Worm (Caenorhabditis elegans) whole organism, L1 larva: ENCODE results near the gene sdz-32.

Source experiments
- F16B12.6 ChIP-seq: fragments of 150-350 bp; optimal IDR thresholded peaks from 2 replicates; lab custom pipeline; 2014; ENCODE audit warnings: missing biosample characterization, missing genetic modification characterization
- aly-2 ChIP-seq: fragments of 150-350 bp; optimal IDR thresholded peaks from 2 replicates; lab custom pipeline; 2014; ENCODE audit warnings: missing biosample characterization, missing genetic modification characterization
- ama-1 ChIP-seq: fragments of 150-350 bp; optimal IDR thresholded peaks from 2 replicates; lab custom pipeline; 2014
- blmp-1 ChIP-seq: fragments of 150-350 bp; optimal IDR thresholded peaks from 2 replicates; lab custom pipeline; 2014; ENCODE audit warnings: missing biosample characterization, missing genetic modification characterization
- ceh-63 ChIP-seq: fragments of 200-800 bp; sonication (Bioruptor generic); optimal IDR thresholded peaks from 2 replicates; lab custom pipeline; 2018; ENCODE audit warnings: mild to moderate bottlenecking, missing genetic modification characterization, missing compliant biosample characterization
- ceh-82 ChIP-seq, 3 experiments: fragments of 150-350 bp in 1 of 3; sonication (generic microtip) in 2 of 3; optimal IDR thresholded peaks; 2 replicates each; lab custom pipeline; 2014 to 2017; ENCODE audit warnings: missing biosample characterization in 3 of 3, missing genetic modification characterization in 3 of 3
- ceh-90 ChIP-seq: sonication (generic microtip); optimal IDR thresholded peaks from 2 replicates; lab custom pipeline; 2016; ENCODE audit warnings: missing genetic modification characterization, missing compliant biosample characterization
- efl-3 ChIP-seq: fragments of 200-800 bp; sonication (Bioruptor generic); optimal IDR thresholded peaks from 2 replicates; lab custom pipeline; 2018; ENCODE audit warnings: mild to moderate bottlenecking, missing genetic modification characterization, missing compliant biosample characterization
- egl-27 ChIP-seq, 2 experiments: fragments of 150-350 bp in 1 of 2; sonication (generic microtip); optimal IDR thresholded peaks; 3 replicates each; lab custom pipeline; 2017 to 2018; ENCODE audit warnings: missing biosample characterization in 2 of 2, missing genetic modification characterization in 2 of 2, missing genetic modification reagents in 2 of 2
- elt-2 ChIP-seq: sonication (generic microtip); optimal IDR thresholded peaks from 2 replicates; lab custom pipeline; 2016; ENCODE audit warnings: missing genetic modification characterization, mild to moderate bottlenecking, inconsistent platforms, missing compliant biosample characterization, missing genetic modification reagents
- fkh-10 ChIP-seq: sonication (generic microtip); optimal IDR thresholded peaks from 2 replicates; lab custom pipeline; 2017; ENCODE audit warnings: missing biosample characterization, missing genetic modification reagents, missing genetic modification characterization
- fkh-4 ChIP-seq: sonication (generic microtip); optimal IDR thresholded peaks from 2 replicates; lab custom pipeline; 2016; ENCODE audit warnings: missing compliant biosample characterization, missing genetic modification characterization, borderline replicate concordance
- hlh-4 ChIP-seq: sonication (generic microtip); optimal IDR thresholded peaks from 2 replicates; lab custom pipeline; 2016; ENCODE audit warnings: mild to moderate bottlenecking, missing genetic modification characterization, missing compliant biosample characterization
- isw-1 ChIP-seq: fragments of 200-800 bp; sonication (Bioruptor generic); IDR thresholded peaks from 2 replicates; pipeline ENCODE4 v1.3.6; 2022; ENCODE audit warnings: missing genetic modification characterization, missing compliant biosample characterization
- jun-1 ChIP-seq: fragments of 150-350 bp; optimal IDR thresholded peaks from 2 replicates; lab custom pipeline; 2014; ENCODE audit warnings: missing biosample characterization, missing genetic modification reagents, missing genetic modification characterization
- lsy-2 ChIP-seq, 2 experiments: fragments of 150-350 bp; optimal IDR thresholded peaks; 2 replicates each; lab custom pipeline; 2014; ENCODE audit warnings: missing biosample characterization in 2 of 2, missing genetic modification characterization in 2 of 2
- mef-2 ChIP-seq: fragments of 150-350 bp; optimal IDR thresholded peaks from 2 replicates; lab custom pipeline; 2014; ENCODE audit warnings: missing biosample characterization, missing genetic modification characterization
- mep-1 ChIP-seq: fragments of 150-350 bp; optimal IDR thresholded peaks from 2 replicates; lab custom pipeline; 2014; ENCODE audit warnings: missing biosample characterization, missing genetic modification characterization
- nhr-11 ChIP-seq: fragments of 150-350 bp; optimal IDR thresholded peaks from 2 replicates; lab custom pipeline; 2014; ENCODE audit warnings: missing biosample characterization, missing genetic modification characterization
- nhr-19 ChIP-seq: fragments of 200-800 bp; sonication (Bioruptor generic); conservative IDR thresholded peaks from 2 replicates; pipeline ENCODE4 v1.3.6; 2022; ENCODE audit warnings: missing genetic modification characterization, missing compliant biosample characterization
- nhr-20 ChIP-seq: sonication (generic microtip); optimal IDR thresholded peaks from 2 replicates; lab custom pipeline; 2016; ENCODE audit warnings: mild to moderate bottlenecking, missing genetic modification characterization, missing compliant biosample characterization
- nhr-84 ChIP-seq: sonication (generic microtip); optimal IDR thresholded peaks from 2 replicates; lab custom pipeline; 2017; ENCODE audit warnings: missing biosample characterization, missing genetic modification characterization
- nhr-85 ChIP-seq: sonication (generic microtip); peaks from one replicate; lab custom pipeline; 2016; ENCODE audit warnings: missing genetic modification characterization, inconsistent platforms, missing compliant biosample characterization
- pag-3 ChIP-seq: sonication (generic microtip); optimal IDR thresholded peaks from 2 replicates; lab custom pipeline; 2017; ENCODE audit warnings: missing genetic modification characterization, mild to moderate bottlenecking, missing compliant biosample characterization, antibody characterized with exemption, borderline replicate concordance; ENCODE audit not compliant: insufficient read depth
- pax-3 ChIP-seq: fragments of 200-800 bp; sonication (Bioruptor generic); optimal IDR thresholded peaks from 2 replicates; lab custom pipeline; 2018; ENCODE audit warnings: mild to moderate bottlenecking, missing genetic modification characterization, moderate library complexity, missing compliant biosample characterization
- pqm-1 ChIP-seq: sonication (generic microtip); optimal IDR thresholded peaks from 3 replicates; lab custom pipeline; 2017; ENCODE audit warnings: missing biosample characterization, missing genetic modification characterization
- snu-23 ChIP-seq: sonication (generic microtip); optimal IDR thresholded peaks from 2 replicates; lab custom pipeline; 2016; ENCODE audit warnings: missing genetic modification characterization, missing compliant biosample characterization
- sox-4 ChIP-seq: sonication (generic microtip); optimal IDR thresholded peaks from 2 replicates; lab custom pipeline; 2016; ENCODE audit warnings: missing genetic modification characterization, missing compliant biosample characterization
- swsn-7 ChIP-seq: sonication (generic microtip); optimal IDR thresholded peaks from 2 replicates; lab custom pipeline; 2016; ENCODE audit warnings: missing genetic modification characterization, missing compliant biosample characterization
- unc-130 ChIP-seq: fragments of 150-350 bp; optimal IDR thresholded peaks from 2 replicates; lab custom pipeline; 2017; ENCODE audit warnings: missing biosample characterization, missing genetic modification characterization, inconsistent platforms
- unc-30 ChIP-seq: sonication (generic microtip); optimal IDR thresholded peaks from 2 replicates; lab custom pipeline; 2017; ENCODE audit warnings: missing biosample characterization, missing genetic modification characterization
- unc-62 ChIP-seq: fragments of 150-350 bp; optimal IDR thresholded peaks from 2 replicates; lab custom pipeline; 2014; ENCODE audit warnings: missing biosample characterization, missing genetic modification reagents, missing genetic modification characterization
- unc-86 ChIP-seq: sonication (generic microtip); optimal IDR thresholded peaks from 2 replicates; lab custom pipeline; 2016; ENCODE audit warnings: missing genetic modification characterization, missing compliant biosample characterization
- xbp-1 ChIP-seq: sonication (generic microtip); optimal IDR thresholded peaks from 2 replicates; lab custom pipeline; 2016; ENCODE audit warnings: missing genetic modification characterization, missing compliant biosample characterization
- zag-1 ChIP-seq: fragments of 150-350 bp; optimal IDR thresholded peaks from 2 replicates; lab custom pipeline; 2014; ENCODE audit warnings: missing biosample characterization, missing genetic modification characterization
- ztf-11 ChIP-seq, 2 experiments: sonication (generic microtip); optimal IDR thresholded peaks; 2 replicates each; lab custom pipeline; 2016 to 2017; ENCODE audit warnings: missing genetic modification characterization in 2 of 2, missing biosample characterization in 1 of 2, missing compliant biosample characterization in 1 of 2
- ztf-4 ChIP-seq: fragments of 150-350 bp; optimal IDR thresholded peaks from 2 replicates; lab custom pipeline; 2014; ENCODE audit warnings: missing biosample characterization, missing genetic modification characterization

sdz-32 gene

ce11 chrII:3459199-3459598, 14.6 kb upstream of the sdz-32 start:
- TF ChIP-seq nhr-11 (tag; lab: Kevin White, UChicago): no peak
- no peak for TF ChIP-seq unc-86 (tag; lab: Kevin White, UChicago)
- TF ChIP-seq mef-2 (tag; lab: Kevin White, UChicago): no peak
- no peak for TF ChIP-seq snu-23 (GFP tag; lab: Kevin White, UChicago)
- no peak for TF ChIP-seq pqm-1
- no peak for TF ChIP-seq efl-3 (GFP tag; lab: Kevin White, UChicago)
- no peak for TF ChIP-seq ztf-4 (tag; lab: Kevin White, UChicago)
- TF ChIP-seq F16B12.6 (tag; lab: Kevin White, UChicago): no peak
- TF ChIP-seq unc-30 (tag; lab: Kevin White, UChicago): no peak
- no peak for TF ChIP-seq nhr-84 (tag; lab: Kevin White, UChicago)
- no peak for TF ChIP-seq elt-2 (tag; lab: Kevin White, UChicago)
- no peak for TF ChIP-seq nhr-19 (GFP tag; lab: Robert Waterston, UW)
- TF ChIP-seq ztf-11 (tag; optimal IDR thresholded peaks at IDR 0.05; lab: Kevin White, UChicago): no peak
- TF ChIP-seq ama-1 (lab: Kevin White, UChicago): no peak

- TF ChIP-seq pqm-1 (no peak), hlh-4 (tag; lab: Kevin White, UChicago) (no peak), isw-1 (GFP tag; lab: Robert Waterston, UW) (no peak), unc-130 (tag; lab: Kevin White, UChicago) (no peak), pax-3 (no peak), ceh-82 (tag; optimal IDR thresholded peaks at IDR 0.05; lab: Kevin White, UChicago) (no peak), sox-4 (tag; lab: Kevin White, UChicago) (no peak), swsn-7 (tag; lab: Kevin White, UChicago) (no peak), ceh-63 (GFP tag; lab: Kevin White, UChicago) (no peak)
These were observed 13.8 kb upstream of the sdz-32 start, which contains the start of gene C16C8.7 for ce11 chrII:3460048-3460447. C16C8.7 (minus strand) TSS chrII:3460148.

ce11 chrII:3461586-3461985, 12.3 kb upstream of the sdz-32 start, which contains the start of gene C16C8.8:
C16C8.8 (minus strand) TSS chrII:3461686.
- TF ChIP-seq jun-1 (tag; lab: Kevin White, UChicago) (no peak), aly-2 (tag; lab: Kevin White, UChicago) (no peak), nhr-20 (no peak), swsn-7 (tag; lab: Kevin White, UChicago) (no peak), fkh-10 (GFP tag; lab: Kevin White, UChicago) (no peak), unc-62 (GFP tag; lab: Kevin White, UChicago) (no peak), ceh-90 (tag; lab: Kevin White, UChicago) (no peak), zag-1 (tag; lab: Kevin White, UChicago) (no peak), hlh-4 (tag; lab: Kevin White, UChicago) (no peak), lsy-2 (tag; optimal IDR thresholded peaks at IDR 0.05; lab: Kevin White, UChicago) (no peak), nhr-85 (tag; lab: Kevin White, UChicago) (no peak), fkh-4 (tag; lab: Kevin White, UChicago) (no peak)
- TF ChIP-seq, all 84 proteins: peak for 0

ce11 chrII:3463097-3463496, 10.7 kb upstream of the sdz-32 start, which contains the start of gene C16C8.9:
C16C8.9 (minus strand) TSS chrII:3463197.
- TF ChIP-seq egl-27 (tag; optimal IDR thresholded peaks at IDR 0.05; lab: Kevin White, UChicago) (no peak), unc-30 (tag; lab: Kevin White, UChicago) (no peak), snu-23 (GFP tag; lab: Kevin White, UChicago) (no peak), nhr-11 (tag; lab: Kevin White, UChicago) (no peak), mep-1 (no peak), blmp-1 (tag; lab: Kevin White, UChicago) (no peak), pag-3 (tag; lab: Kevin White, UChicago) (no peak), xbp-1 (tag; lab: Kevin White, UChicago) (no peak), sox-4 (tag; lab: Kevin White, UChicago) (no peak), nhr-84 (tag; lab: Kevin White, UChicago) (no peak)
